Worm (Caenorhabditis elegans): Measurements from ENCODE around the gene H43I07.4.
A peak's percentile ranks its signal among the peaks of the same experiment; 100 is the strongest.
"Not testable (repeated sequence)": the region's sequence is repeated elsewhere in the genome, so short reads cannot be mapped to it uniquely, and the experiment has no call there.

Gene H43I07.4

ce11 chrV:4215856-4216255, at the start of gene H43I07.4:
TSS of gene H43I07.4 (plus strand) at chrV:4216156.
- TF ChIP-seq daf-12 (tag; optimal IDR thresholded peaks at IDR 0.05); madf-5 (GFP tag; IDR thresholded peaks at IDR 0.05); sdz-12 (GFP tag; optimal IDR thresholded peaks at IDR 0.05): not testable (repeated sequence)

ce11 chrV:4168045-4168444, 47.9 kb upstream of the H43I07.4 start:
- TF ChIP-seq mes-2 (tag; optimal IDR thresholded peaks at IDR 0.05; ENCODE audit: poor library complexity, severe bottlenecking) (no peak), nhr-111 (GFP tag; optimal IDR thresholded peaks at IDR 0.05) (no peak), D1046.2 (GFP tag; IDR thresholded peaks at IDR 0.05) (no peak)

DNA sequence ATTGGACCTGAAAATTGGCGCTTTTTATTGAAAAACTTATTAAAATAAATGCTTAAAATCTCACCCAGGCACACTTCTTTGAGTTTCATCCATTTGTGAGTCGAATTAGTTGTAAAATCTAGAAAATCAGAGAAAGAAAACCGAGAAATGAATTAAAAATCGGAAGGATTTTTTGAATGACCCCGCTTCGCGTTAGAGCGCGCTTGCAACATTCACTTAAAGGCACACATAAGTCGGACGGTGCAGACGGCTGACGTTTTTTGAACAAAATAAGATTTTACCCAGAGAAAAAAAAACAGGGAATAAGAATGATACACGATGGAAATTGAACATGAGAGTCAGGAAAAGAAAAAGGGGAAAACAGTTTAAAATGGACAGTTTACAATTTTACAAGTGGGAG, 46.3 kb upstream of the H43I07.4 start:
- no peak for TF ChIP-seq nhr-48 (tag; optimal IDR thresholded peaks at IDR 0.05)
- no peak for TF ChIP-seq dve-1 (tag; optimal IDR thresholded peaks at IDR 0.05; ENCODE audit: insufficient read depth)
- no peak for TF ChIP-seq nhr-25 (tag; optimal IDR thresholded peaks at IDR 0.05; ENCODE audit: borderline replicate concordance, insufficient read depth)
- TF ChIP-seq lin-38 (GFP tag; IDR thresholded peaks at IDR 0.05) = peak; percentile 83
- no peak for TF ChIP-seq ceh-28 (tag; optimal IDR thresholded peaks at IDR 0.05)
- no peak for TF ChIP-seq tag-97 (GFP tag; IDR thresholded peaks at IDR 0.05)
- no peak for TF ChIP-seq F37D6.2 (tag; optimal IDR thresholded peaks at IDR 0.05)

ce11 chrV:4170138-4170537, 45.8 kb upstream of the H43I07.4 start, which contains the start of gene Y45G5AM.7:
TSS of gene Y45G5AM.7 (minus strand) at chrV:4170238.
- TF ChIP-seq attf-4 (tag; optimal IDR thresholded peaks at IDR 0.05) (no peak), lin-1 (GFP tag; IDR thresholded peaks at IDR 0.05) (no peak), lin-15B (tag; optimal IDR thresholded peaks at IDR 0.05) (no peak), dpl-1 (GFP tag; optimal IDR thresholded peaks at IDR 0.05) (no peak), dmd-6 (GFP tag; IDR thresholded peaks at IDR 0.05) (no peak), F44E2.7 (GFP tag; IDR thresholded peaks at IDR 0.05) (no peak), nhr-111 (GFP tag; optimal IDR thresholded peaks at IDR 0.05) (no peak), nhr-25 (tag; optimal IDR thresholded peaks at IDR 0.05; ENCODE audit: borderline replicate concordance, insufficient read depth) (no peak), tra-1 (GFP tag; IDR thresholded peaks at IDR 0.05) (no peak), Y105C5A.15 (GFP tag; IDR thresholded peaks at IDR 0.05) (no peak), spr-3 (GFP tag; optimal IDR thresholded peaks at IDR 0.05) (no peak), lin-29 (GFP tag; IDR thresholded peaks at IDR 0.05) (no peak), set-16 (GFP tag; IDR thresholded peaks at IDR 0.05) (no peak), madf-5 (GFP tag; IDR thresholded peaks at IDR 0.05) (no peak), mdl-1 (tag; optimal IDR thresholded peaks at IDR 0.05) (no peak)

DNA sequence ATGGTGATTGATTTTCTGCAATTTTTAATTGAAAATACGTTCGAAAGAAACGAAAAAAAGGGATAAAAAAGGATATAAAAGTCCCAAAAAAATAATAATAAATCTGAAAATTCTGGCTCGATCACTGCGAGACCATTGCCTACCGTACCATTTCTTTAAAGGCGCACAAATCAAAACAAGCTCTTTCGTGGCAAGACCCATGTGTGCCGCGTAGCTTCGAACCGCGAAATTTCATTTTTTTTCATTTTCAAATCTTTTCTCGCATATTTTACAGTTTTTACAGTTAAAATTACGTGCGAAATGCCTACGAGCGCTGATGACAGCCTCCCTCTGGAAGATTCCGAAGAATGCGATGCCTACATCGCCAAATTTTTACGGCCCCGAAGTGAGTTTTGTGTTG, 40.3 kb upstream of the H43I07.4 start, which contains the start of the genes coh-4 and pid-5:
coh-4 (minus strand) TSS at position 17 of the 400 bp plus-strand sequence.
pid-5 (plus strand) TSS at position 259 of the 400 bp plus-strand sequence.
- TF ChIP-seq unc-39 (tag; optimal IDR thresholded peaks at IDR 0.05) (no peak), Y48G9A.11 (GFP tag; IDR thresholded peaks at IDR 0.05) (peak; percentile 55; the same call in 1 of the 2 replicates), lin-13 (GFP tag; optimal IDR thresholded peaks at IDR 0.05) (no peak), R02D3.7 (tag; optimal IDR thresholded peaks at IDR 0.05) (no peak), mdt-29 (GFP tag; IDR thresholded peaks at IDR 0.05) (0 out of 2 replicates have a peak, but pooled peaks have one; percentile 15), zfp-2 (tag; optimal IDR thresholded peaks at IDR 0.05) (no peak), dve-1 (tag; optimal IDR thresholded peaks at IDR 0.05; ENCODE audit: insufficient read depth) (no peak), daf-8 (GFP tag; IDR thresholded peaks at IDR 0.05) (no peak), unc-130 (GFP tag; optimal IDR thresholded peaks at IDR 0.05) (peak; percentile 90), snpc-1.2 (GFP tag; IDR thresholded peaks at IDR 0.05) (peak; percentile 56; the same call in 1 of the 2 replicates), duxl-1 (tag; optimal IDR thresholded peaks at IDR 0.05; ENCODE audit: poor library complexity) (no peak), jun-1 (tag; optimal IDR thresholded peaks at IDR 0.05) (no peak), F49E8.2 (tag; optimal IDR thresholded peaks at IDR 0.05; ENCODE audit: borderline replicate concordance) (peak; percentile 93), tra-1 (GFP tag; IDR thresholded peaks at IDR 0.05) (no peak), lin-38 (GFP tag; IDR thresholded peaks at IDR 0.05) (peak; percentile 81), hmg-1.1 (GFP tag; IDR thresholded peaks at IDR 0.05) (no peak), nhr-10 (tag; optimal IDR thresholded peaks at IDR 0.05) (no peak)
